Worm (Caenorhabditis elegans) whole organism, midembryonic: ENCODE measurements around the gene C06A12.3.

ENCODE experiments used
- cog-1 ChIP-seq: sonication (generic microtip); optimal IDR thresholded peaks from 2 replicates; lab custom pipeline; 2016; ENCODE audit warnings: missing genetic modification characterization, missing compliant biosample characterization
- flt-1 ChIP-seq: fragments of 200-800 bp; sonication (Bioruptor generic); IDR thresholded peaks from 2 replicates; pipeline ENCODE4 v1.3.6; 2022; ENCODE audit warnings: missing genetic modification characterization, missing compliant biosample characterization
- klf-2 ChIP-seq: fragments of 200-800 bp; sonication (Bioruptor generic); conservative IDR thresholded peaks from 2 replicates; pipeline ENCODE4 v1.3.6; 2022; ENCODE audit warnings: missing genetic modification reagents, missing genetic modification characterization, missing compliant biosample characterization
- med-1 ChIP-seq: sonication (generic microtip); optimal IDR thresholded peaks from 2 replicates; lab custom pipeline; 2017; ENCODE audit warnings: missing genetic modification characterization, mild to moderate bottlenecking, missing compliant biosample characterization, antibody characterized with exemption, missing genetic modification reagents; ENCODE audit not compliant: insufficient read depth
- ref-1 ChIP-seq: fragments of 200-800 bp; sonication (Bioruptor generic); conservative IDR thresholded peaks from 2 replicates; pipeline ENCODE4 v1.3.6; 2022; ENCODE audit warnings: missing genetic modification reagents, missing genetic modification characterization, missing compliant biosample characterization
- ztf-23 ChIP-seq: fragments of 200-800 bp; sonication (Bioruptor generic); IDR thresholded peaks from 2 replicates; pipeline ENCODE4 v1.3.6; 2022; ENCODE audit warnings: missing genetic modification reagents, missing genetic modification characterization, missing compliant biosample characterization
- ztf-29 ChIP-seq: fragments of 200-800 bp; sonication (Bioruptor generic); IDR thresholded peaks from 2 replicates; pipeline ENCODE4 v1.3.6; 2022; ENCODE audit warnings: missing genetic modification reagents, missing genetic modification characterization, missing compliant biosample characterization

DNA sequence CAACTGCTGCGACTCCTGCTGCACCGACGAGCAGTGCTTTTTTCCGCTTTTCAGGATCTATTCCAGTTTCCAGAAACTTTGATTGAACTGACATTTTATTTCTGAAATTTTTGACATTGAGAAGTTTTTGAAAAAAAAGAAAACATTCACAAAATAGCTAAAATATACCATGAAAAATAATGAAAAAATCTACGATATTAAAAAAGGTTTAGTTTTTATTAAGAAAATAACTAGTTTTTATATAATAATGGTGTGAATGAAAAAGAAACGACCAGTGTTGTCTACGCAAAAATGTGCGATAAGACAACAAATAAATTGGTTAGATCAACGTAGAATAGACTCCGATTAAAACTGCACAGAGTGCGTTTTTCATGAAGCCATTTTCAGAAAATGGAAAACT lies 22.0 kb upstream of the C06A12.3 start, which contains the start of gene pmp-4:
- TF ChIP-seq med-1 (GFP tag; lab: Kevin White, UChicago) (no peak), ztf-29 (no peak), flt-1 (no peak), klf-2 (GFP tag; lab: Robert Waterston, UW) (no peak), cog-1 (no peak), ztf-23 (no peak), ref-1 (GFP tag; lab: Robert Waterston, UW) (no peak)
